Fruit fly (Drosophila melanogaster): ENCODE results near the gene Nin.

- TF ChIP-seq dac (GFP tag; optimal IDR thresholded peaks at IDR 0.05) (no peak), Eip75B (GFP tag; optimal IDR thresholded peaks at IDR 0.05) (no peak), CG3032 (tag; optimal IDR thresholded peaks at IDR 0.05) (peak; percentile 5), fd59A (GFP tag; optimal IDR thresholded peaks at IDR 0.05) (no peak), Sox14 (GFP tag; optimal IDR thresholded peaks at IDR 0.05) (peak; percentile 45), CG6854 (GFP tag; optimal IDR thresholded peaks at IDR 0.05) (no peak), Gug (GFP tag; IDR thresholded peaks at IDR 0.05) (no peak; the same call in 1 of the 2 replicates), CG4318 (GFP tag; optimal IDR thresholded peaks at IDR 0.05) (peak; percentile 18), Met (GFP tag; optimal IDR thresholded peaks at IDR 0.05) (no peak), vri (GFP tag; optimal IDR thresholded peaks at IDR 0.05) (no peak), fkh (GFP tag; optimal IDR thresholded peaks at IDR 0.05) (no peak), CG16779 (tag; optimal IDR thresholded peaks at IDR 0.05) (no peak)
These were observed 23.9 kb upstream of the Nin start for dm6 chr2L:5302284-5302683.

Measured in whole organism, prepupa.